Worm (Caenorhabditis elegans): ENCODE data around the gene K08D8.12.

Gene K08D8.12

DNA sequence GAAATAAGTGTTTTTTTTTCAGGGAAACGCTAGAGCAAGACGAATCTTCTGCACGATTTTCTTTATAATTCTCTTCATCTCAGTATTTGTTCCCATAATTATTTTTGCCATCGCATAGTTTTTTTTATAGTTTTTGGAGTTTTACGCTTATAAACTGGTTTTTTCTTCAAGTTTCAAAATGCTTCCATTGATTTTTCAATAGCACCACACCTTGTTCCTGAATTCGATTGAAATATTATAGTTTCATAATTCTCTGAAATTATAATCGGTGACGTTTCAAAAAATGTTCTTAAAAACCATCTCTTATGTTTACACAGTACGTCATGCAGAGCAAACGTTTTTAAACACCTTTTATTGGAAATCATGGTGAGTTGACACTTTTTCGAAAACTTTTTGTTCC lies at the start of gene K08D8.12:
Gene K08D8.12 (plus strand): TSS at position 301 of the 400 bp plus-strand sequence.
- TF ChIP-seq ces-1 (GFP tag; optimal IDR thresholded peaks at IDR 0.05) = no peak
- TF ChIP-seq nhr-237 (tag; optimal IDR thresholded peaks at IDR 0.05) = no peak
- no peak for TF ChIP-seq unc-120 (tag; optimal IDR thresholded peaks at IDR 0.05; ENCODE audit: poor library complexity, severe bottlenecking)
- TF ChIP-seq cnd-1 (tag; optimal IDR thresholded peaks at IDR 0.05) = no peak
- TF ChIP-seq tbx-8 (GFP tag; optimal IDR thresholded peaks at IDR 0.05) = no peak

DNA sequence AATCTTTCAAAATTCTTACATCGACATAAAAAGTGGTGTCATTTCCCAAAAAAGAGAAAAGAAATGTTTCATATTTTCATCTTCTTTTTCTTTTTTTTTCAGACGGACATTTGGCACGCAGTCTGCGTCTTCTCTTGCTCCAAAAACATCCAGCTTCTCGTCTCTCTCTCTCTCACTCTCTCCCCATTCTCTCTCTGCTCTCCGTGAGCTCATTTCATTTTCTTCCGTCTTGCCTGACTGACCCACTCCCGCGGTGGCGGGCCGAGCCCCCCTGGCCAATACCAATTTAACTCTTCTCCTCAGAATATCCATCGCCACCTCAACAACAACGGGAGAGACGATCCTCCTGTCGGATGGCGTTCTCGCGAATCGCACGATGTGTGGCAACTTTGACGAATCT lies 47.7 kb upstream of the K08D8.12 start, which contains the start of gene txt-19:
Gene txt-19 (plus strand): TSS at position 304 of the 400 bp plus-strand sequence.
- TF ChIP-seq ces-1 (GFP tag; optimal IDR thresholded peaks at IDR 0.05) = peak; percentile 67
- TF ChIP-seq nhr-12 (tag; optimal IDR thresholded peaks at IDR 0.05) = no peak

DNA sequence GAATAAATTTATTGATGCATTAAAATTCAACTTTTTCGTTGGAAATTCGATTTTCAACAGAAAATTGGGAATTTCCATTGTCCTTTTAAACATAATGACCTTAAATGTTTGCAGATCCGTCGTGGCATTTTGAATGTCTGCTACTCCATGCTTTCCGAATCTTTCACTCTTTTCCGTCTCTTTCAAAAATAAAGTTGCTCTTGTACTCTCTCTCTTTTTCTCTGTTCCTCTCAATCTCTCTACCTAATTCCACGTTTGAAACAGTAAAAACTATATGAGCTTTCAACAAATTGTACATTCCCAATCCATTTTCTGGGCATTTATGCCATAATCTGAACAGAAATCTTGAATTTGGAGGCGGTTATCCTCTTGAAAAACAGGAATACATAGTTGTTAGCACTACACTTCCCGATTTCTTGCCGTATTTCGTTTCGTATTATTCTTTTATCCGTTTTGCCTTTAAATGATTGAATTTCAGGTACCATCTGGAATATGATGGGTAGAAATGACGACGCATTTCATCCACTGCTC lies 44.2 kb upstream of the K08D8.12 start, which contains the start of gene srf-3:
Gene srf-3 (plus strand): TSS at position 481 of the 531 bp plus-strand sequence.
- no peak for TF ChIP-seq unc-62 (GFP tag; optimal IDR thresholded peaks at IDR 0.05)
- TF ChIP-seq snpc-4 (tag; optimal IDR thresholded peaks at IDR 0.05) = no peak
- TF ChIP-seq ces-1 (GFP tag; optimal IDR thresholded peaks at IDR 0.05) = peak; percentile 16
- no peak for TF ChIP-seq mls-2 (tag; optimal IDR thresholded peaks at IDR 0.05)
- no peak for TF ChIP-seq lsy-2 (tag; optimal IDR thresholded peaks at IDR 0.05)

DNA sequence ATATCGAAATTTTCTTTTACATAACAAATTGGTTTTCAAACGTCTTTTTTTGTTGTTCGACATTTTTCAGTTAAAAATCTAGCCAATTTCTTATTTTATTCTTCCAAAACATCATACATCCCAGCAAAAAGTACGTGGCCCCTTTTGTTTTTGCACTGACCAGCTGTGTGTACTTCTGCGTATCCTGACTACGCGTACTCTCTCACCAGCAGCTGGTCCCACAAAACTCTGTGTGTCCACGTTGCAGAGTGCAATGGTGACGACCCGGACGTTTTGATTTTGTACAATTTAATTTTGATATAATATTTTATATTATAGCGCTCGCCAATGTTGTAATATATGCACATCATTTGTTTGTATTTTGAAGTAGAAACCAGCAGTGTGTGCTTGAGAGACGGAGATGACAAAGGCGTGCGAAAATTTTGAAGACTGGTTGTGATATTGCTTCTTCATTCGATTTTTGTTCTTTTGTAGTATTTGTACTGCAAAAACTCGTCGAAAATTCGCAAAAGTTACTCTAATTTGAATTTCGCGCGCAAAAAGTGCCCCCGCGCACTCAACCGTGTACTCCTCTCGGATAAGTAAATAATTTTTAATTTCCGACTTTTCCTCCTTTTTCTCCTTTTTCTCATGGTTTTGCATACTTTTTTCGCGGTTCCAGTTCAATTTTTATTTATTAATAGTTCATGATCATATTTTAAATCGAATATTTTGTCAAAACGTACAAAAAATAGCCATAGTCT lies 38.7 kb upstream of the K08D8.12 start:
- no peak for TF ChIP-seq unc-120 (tag; optimal IDR thresholded peaks at IDR 0.05; ENCODE audit: poor library complexity, severe bottlenecking)
- peak; percentile 74 for TF ChIP-seq cnd-1 (tag; optimal IDR thresholded peaks at IDR 0.05)
- peak; percentile 54 for TF ChIP-seq nhr-2 (tag; optimal IDR thresholded peaks at IDR 0.05)
- TF ChIP-seq hlh-1 (tag; optimal IDR thresholded peaks at IDR 0.05) = peak; percentile 89
- TF ChIP-seq lsy-2 (tag; optimal IDR thresholded peaks at IDR 0.05) = no peak

DNA sequence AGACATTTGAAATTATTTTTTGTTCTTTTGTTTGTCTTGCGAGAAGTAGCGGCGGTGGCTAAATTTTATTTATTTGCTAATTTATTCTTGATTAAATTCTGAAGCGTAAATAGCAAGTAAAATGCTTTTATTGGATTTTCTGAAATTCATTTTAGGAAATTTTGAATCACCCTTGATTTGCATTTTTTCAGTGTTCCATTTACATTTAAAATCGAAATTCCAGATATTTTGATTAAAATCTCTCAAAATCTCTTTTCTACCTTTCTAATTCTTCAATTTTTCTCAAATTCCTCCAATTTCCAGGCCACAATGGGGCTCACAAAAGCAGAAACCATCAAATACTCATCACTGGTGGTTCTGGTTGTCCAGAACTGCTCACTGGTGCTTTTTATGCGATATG lies 38.0 kb upstream of the K08D8.12 start, which contains the start of gene nstp-5:
Gene nstp-5 (plus strand): TSS at position 301 of the 400 bp plus-strand sequence.
- no peak for TF ChIP-seq tbx-8 (GFP tag; optimal IDR thresholded peaks at IDR 0.05)
- TF ChIP-seq elt-3 (tag; optimal IDR thresholded peaks at IDR 0.05) = no peak
- TF ChIP-seq mep-1 (tag; optimal IDR thresholded peaks at IDR 0.05) = no peak
- TF ChIP-seq nhr-237 (tag; optimal IDR thresholded peaks at IDR 0.05) = no peak

DNA sequence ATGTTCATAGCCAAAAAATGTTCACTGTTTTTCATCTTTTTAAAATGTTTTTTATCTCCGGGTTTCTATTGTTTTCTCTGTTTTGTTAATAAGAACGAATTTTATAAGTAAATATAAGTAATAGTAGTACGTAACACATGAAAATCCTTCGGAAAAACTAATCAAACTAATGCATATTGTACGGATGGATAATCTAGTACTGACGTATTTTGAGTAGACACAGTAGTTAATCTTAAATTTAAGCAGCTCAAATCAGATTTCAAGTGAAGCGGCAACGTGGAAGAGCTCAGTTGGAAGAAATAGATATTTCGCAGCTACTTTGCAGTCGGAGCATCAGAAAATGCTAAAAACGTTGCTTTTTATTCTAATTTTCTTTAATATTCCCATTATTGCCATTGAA lies 33.5 kb upstream of the K08D8.12 start, which contains the start of gene gcy-18:
Gene gcy-18 (plus strand): TSS at position 301 of the 400 bp plus-strand sequence.
- no peak for TF ChIP-seq flh-1 (GFP tag; optimal IDR thresholded peaks at IDR 0.05)
- no peak for TF ChIP-seq tbx-8 (GFP tag; optimal IDR thresholded peaks at IDR 0.05)
- no peak for TF ChIP-seq lin-32 (GFP tag; optimal IDR thresholded peaks at IDR 0.05)
- TF ChIP-seq nhr-2 (tag; optimal IDR thresholded peaks at IDR 0.05) = no peak
- TF ChIP-seq zip-8 (tag; optimal IDR thresholded peaks at IDR 0.05) = no peak
- no peak for TF ChIP-seq lsy-2 (tag; optimal IDR thresholded peaks at IDR 0.05)
- no peak for TF ChIP-seq unc-62 (GFP tag; optimal IDR thresholded peaks at IDR 0.05)
- TF ChIP-seq elt-3 (tag; optimal IDR thresholded peaks at IDR 0.05) = no peak
- TF ChIP-seq ham-2 (GFP tag; optimal IDR thresholded peaks at IDR 0.05) = no peak
- no peak for TF ChIP-seq sptf-1 (tag; optimal IDR thresholded peaks at IDR 0.05)
- no peak for TF ChIP-seq ceh-39 (tag; optimal IDR thresholded peaks at IDR 0.05)

DNA sequence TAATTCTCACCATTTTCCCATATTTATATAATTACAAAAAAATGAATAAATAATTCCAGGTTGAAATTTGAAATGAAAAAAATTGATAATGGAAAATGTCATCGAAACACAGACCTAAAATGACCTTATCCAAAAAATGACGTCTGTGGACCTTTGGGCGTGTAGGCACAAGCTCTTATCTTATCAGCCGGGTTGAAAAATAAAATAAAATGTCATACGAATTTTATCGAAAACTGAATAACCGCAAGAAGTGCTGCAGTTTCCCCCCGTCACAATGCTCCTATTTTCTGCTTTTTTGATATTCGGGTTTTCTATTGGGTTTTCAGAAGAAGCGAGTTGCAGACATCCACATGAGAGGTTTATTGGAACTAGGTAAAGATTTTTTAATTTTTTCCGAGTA lies 27.4 kb upstream of the K08D8.12 start, which contains the start of gene clec-186:
Gene clec-186 (plus strand): TSS at position 226 of the 400 bp plus-strand sequence.
- no peak for TF ChIP-seq ztf-11 (tag; optimal IDR thresholded peaks at IDR 0.05)

DNA sequence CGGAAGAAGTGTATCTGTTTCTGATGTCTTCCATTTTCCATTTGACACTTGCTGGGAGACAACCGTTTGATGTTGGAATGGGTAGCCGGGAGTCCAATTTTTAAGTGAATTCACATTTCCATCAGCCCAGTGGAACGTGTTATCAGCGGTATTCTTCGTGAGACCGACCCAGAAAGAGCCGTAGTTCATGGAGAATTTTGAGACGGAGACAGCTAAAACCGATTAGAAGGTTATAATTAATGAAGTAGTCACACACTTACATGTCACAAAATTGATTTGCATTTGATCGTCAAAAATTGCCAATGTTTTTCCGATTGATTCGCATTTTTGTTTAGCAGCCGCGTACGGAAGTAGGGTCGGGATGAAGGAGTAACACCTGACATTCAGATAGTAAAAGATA lies 23.9 kb upstream of the K08D8.12 start:
- TF ChIP-seq ceh-39 (tag; optimal IDR thresholded peaks at IDR 0.05) = no peak
- TF ChIP-seq nhr-76 (tag; optimal IDR thresholded peaks at IDR 0.05) = no peak
- TF ChIP-seq ham-2 (GFP tag; optimal IDR thresholded peaks at IDR 0.05) = no peak
- no peak for TF ChIP-seq sem-2 (GFP tag; optimal IDR thresholded peaks at IDR 0.05)

All from whole organism, mixed stage, embryonic.